Fruit fly (Drosophila melanogaster): ENCODE results near the gene CG14391.
A peak's percentile ranks its signal among the peaks of the same experiment; 100 is the strongest.

The CG14391 gene

DNA sequence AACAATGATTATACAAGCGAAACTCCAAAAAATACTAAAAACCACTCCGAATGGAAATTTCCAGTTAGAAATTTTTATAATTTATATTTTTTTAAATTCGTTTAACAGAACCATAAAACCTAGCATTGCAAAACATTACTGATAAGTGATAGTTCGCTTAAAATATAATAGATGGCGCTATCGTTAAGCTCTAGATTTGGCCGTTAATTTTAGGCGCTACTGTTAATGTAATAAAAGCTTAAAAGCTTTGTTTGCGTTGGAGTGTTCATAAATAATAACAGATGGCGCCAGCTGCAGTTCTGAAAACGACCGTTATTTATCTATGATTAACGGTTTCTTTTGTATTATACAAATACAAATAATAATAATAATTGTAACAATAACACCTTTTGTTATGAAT lies 29.1 kb upstream of the CG14391 start (continued):
- no peak for TF ChIP-seq pita (GFP tag; optimal IDR thresholded peaks at IDR 0.05)
- peak; percentile 33 for TF ChIP-seq CG11504 (tag; optimal IDR thresholded peaks at IDR 0.05)
- peak; percentile 3 for TF ChIP-seq CG2120 (GFP tag; optimal IDR thresholded peaks at IDR 0.05)
- TF ChIP-seq Hr39 (optimal IDR thresholded peaks at IDR 0.05): no peak
- TF ChIP-seq Ptx1 (GFP tag; IDR thresholded peaks at IDR 0.05): no peak
- no peak for TF ChIP-seq BtbVII (GFP tag; optimal IDR thresholded peaks at IDR 0.05)
- no peak for TF ChIP-seq CG17568 (GFP tag; optimal IDR thresholded peaks at IDR 0.05)
- no peak for TF ChIP-seq CG10959 (GFP tag; IDR thresholded peaks at IDR 0.05)
- no peak for TF ChIP-seq CG31441 (GFP tag; IDR thresholded peaks at IDR 0.05)
- peak; percentile 24 for TF ChIP-seq CG12659 (GFP tag; optimal IDR thresholded peaks at IDR 0.05)
- no peak for TF ChIP-seq CG9797 (GFP tag; optimal IDR thresholded peaks at IDR 0.05)
- peak; percentile 36 for TF ChIP-seq Meics (GFP tag; optimal IDR thresholded peaks at IDR 0.05)
- TF ChIP-seq ems (GFP tag; optimal IDR thresholded peaks at IDR 0.05): no peak
- TF ChIP-seq sug (tag; optimal IDR thresholded peaks at IDR 0.05): peak; percentile 10
- TF ChIP-seq CG14965 (GFP tag; optimal IDR thresholded peaks at IDR 0.05; ENCODE audit: borderline replicate concordance): no peak
- peak; percentile 51 for TF ChIP-seq sens (GFP tag)
- TF ChIP-seq chm (GFP tag; IDR thresholded peaks at IDR 0.05): no peak
- TF ChIP-seq CG4854 (GFP tag; optimal IDR thresholded peaks at IDR 0.05): no peak
- TF ChIP-seq gfzf (GFP tag; optimal IDR thresholded peaks at IDR 0.05): no peak
- no peak for TF ChIP-seq ATbp (GFP tag; optimal IDR thresholded peaks at IDR 0.05)
- TF ChIP-seq slp2 (GFP tag; optimal IDR thresholded peaks at IDR 0.05): no peak
- TF ChIP-seq CG8924 (tag; optimal IDR thresholded peaks at IDR 0.05): no peak
- TF ChIP-seq CG31365 (tag; optimal IDR thresholded peaks at IDR 0.05): no peak
- TF ChIP-seq tgo (GFP tag; IDR thresholded peaks at IDR 0.05): no peak; the same call in 2 of the 3 replicates
- TF ChIP-seq CG9932 (GFP tag; IDR thresholded peaks at IDR 0.05): no peak
- no peak for TF ChIP-seq nerfin-2 (GFP tag; IDR thresholded peaks at IDR 0.05; ENCODE audit: partially characterized antibody)
- TF ChIP-seq CG7357 (GFP tag; IDR thresholded peaks at IDR 0.05): no peak
- no peak for TF ChIP-seq shn (GFP tag; optimal IDR thresholded peaks at IDR 0.05)
- no peak for TF ChIP-seq D (optimal IDR thresholded peaks at IDR 0.05)
- TF ChIP-seq D (GFP tag; optimal IDR thresholded peaks at IDR 0.05): no peak
- TF ChIP-seq CG34422 (GFP tag; IDR thresholded peaks at IDR 0.05): no peak
- no peak for TF ChIP-seq bbx (GFP tag; IDR thresholded peaks at IDR 0.05; ENCODE audit: partially characterized antibody)
- TF ChIP-seq Dll (GFP tag; IDR thresholded peaks at IDR 0.05; ENCODE audit: partially characterized antibody): no peak
- TF ChIP-seq Rfx (GFP tag; IDR thresholded peaks at IDR 0.05): peak; percentile 25; the same call in 1 of the 2 replicates
- peak; percentile 18 for TF ChIP-seq CG17829 (tag; optimal IDR thresholded peaks at IDR 0.05)
- no peak for TF ChIP-seq CG4328 (GFP tag; optimal IDR thresholded peaks at IDR 0.05)
- no peak for TF ChIP-seq CG4360 (GFP tag; IDR thresholded peaks at IDR 0.05)
- TF ChIP-seq CG18476 (GFP tag; optimal IDR thresholded peaks at IDR 0.05): no peak
- TF ChIP-seq CG8478 (optimal IDR thresholded peaks at IDR 0.05): no peak
- TF ChIP-seq CG32767 (GFP tag; IDR thresholded peaks at IDR 0.05): no peak
- no peak; the same call in 1 of the 2 replicates for TF ChIP-seq GATAe (GFP tag; conservative IDR thresholded peaks at IDR 0.05)
- no peak for TF ChIP-seq CG14441 (GFP tag; IDR thresholded peaks at IDR 0.05)
- TF ChIP-seq lbe (GFP tag; optimal IDR thresholded peaks at IDR 0.05): peak; percentile 68
- TF ChIP-seq ap (GFP tag; IDR thresholded peaks at IDR 0.05): no peak
- TF ChIP-seq bowl (GFP tag; IDR thresholded peaks at IDR 0.05): no peak
- no peak for TF ChIP-seq CG11695 (GFP tag; IDR thresholded peaks at IDR 0.05)
- no peak for TF ChIP-seq NK7.1 (GFP tag; optimal IDR thresholded peaks at IDR 0.05)
- TF ChIP-seq CG12769 (tag; optimal IDR thresholded peaks at IDR 0.05): no peak
- TF ChIP-seq Ssrp (tag; optimal IDR thresholded peaks at IDR 0.05): no peak
- no peak for TF ChIP-seq zen (tag; optimal IDR thresholded peaks at IDR 0.05)
- peak; percentile 9; the same call in 1 of the 3 replicates for TF ChIP-seq dysf (GFP tag; IDR thresholded peaks at IDR 0.05)
- no peak for TF ChIP-seq CG6254 (GFP tag; optimal IDR thresholded peaks at IDR 0.05)
- TF ChIP-seq CG8089 (GFP tag; optimal IDR thresholded peaks at IDR 0.05): no peak
